Fruit fly (Drosophila melanogaster) whole organism, embryonic: ENCODE results near the gene Osi7.

Experiments
- Adf1 ChIP-seq: fragments of 200-800 bp; sonication (Bioruptor generic); IDR thresholded peaks from 2 replicates; pipeline ENCODE4 v1.3.6; 2022; ENCODE audit warnings: missing biosample characterization, missing genetic modification characterization
- BEAF-32 ChIP-seq: fragments of 200-800 bp; sonication (Bioruptor generic); optimal IDR thresholded peaks from 3 replicates; lab custom pipeline; 2017; ENCODE audit warnings: missing biosample characterization, missing genetic modification characterization, mild to moderate bottlenecking, moderate library complexity, missing genetic modification reagents
- CG10321 ChIP-seq: fragments of 200-800 bp; sonication (Bioruptor generic); IDR thresholded peaks from 2 replicates; pipeline ENCODE4 v1.3.6; 2022; ENCODE audit warnings: missing biosample characterization, missing genetic modification characterization
- CG10959 ChIP-seq: fragments of 200-800 bp; sonication (Bioruptor generic); IDR thresholded peaks from 2 replicates; pipeline ENCODE4 v1.3.6; 2022; ENCODE audit warnings: missing biosample characterization, missing genetic modification characterization
- CG11398 ChIP-seq: fragments of 200-800 bp; sonication (Bioruptor generic); optimal IDR thresholded peaks from 2 replicates; lab custom pipeline; 2016; ENCODE audit warnings: missing biosample characterization, missing genetic modification characterization
- CG13775 ChIP-seq: fragments of 200-800 bp; sonication (Bioruptor generic); optimal IDR thresholded peaks from 3 replicates; lab custom pipeline; 2017; ENCODE audit warnings: missing biosample characterization, mild to moderate bottlenecking, missing genetic modification characterization
- CG17385 ChIP-seq: fragments of 200-800 bp; sonication (Bioruptor generic); optimal IDR thresholded peaks from 3 replicates; lab custom pipeline; 2018; ENCODE audit warnings: missing biosample characterization, mild to moderate bottlenecking, missing genetic modification characterization
- CG3163 ChIP-seq: fragments of 200-800 bp; sonication (Bioruptor generic); optimal IDR thresholded peaks from 3 replicates; lab custom pipeline; 2016; ENCODE audit warnings: missing biosample characterization, missing genetic modification characterization
- Eip74EF ChIP-seq, 2 experiments: fragments of 200-800 bp in 1 of 2; fragments of >200 bp in 1 of 2; sonication (Bioruptor generic) in 1 of 2; optimal IDR thresholded peaks; 2 replicates each; lab custom pipeline; 2017 to 2019; ENCODE audit warnings: missing biosample characterization in 2 of 2, missing genetic modification characterization in 2 of 2, mild to moderate bottlenecking in 1 of 2, moderate library complexity in 1 of 2
- H15 ChIP-seq: fragments of 200-800 bp; sonication (Bioruptor generic); IDR thresholded peaks from 3 replicates; pipeline ENCODE4 v1.3.6; 2022; ENCODE audit warnings: missing biosample characterization, missing genetic modification characterization
- HHEX ChIP-seq: fragments of 200-800 bp; sonication (Bioruptor generic); optimal IDR thresholded peaks from 3 replicates; lab custom pipeline; 2017; ENCODE audit warnings: missing biosample characterization, mild to moderate bottlenecking, missing genetic modification characterization, missing genetic modification reagents
- NfI ChIP-seq: fragments of 200-800 bp; sonication (Bioruptor generic); optimal IDR thresholded peaks from 3 replicates; lab custom pipeline; 2018; ENCODE audit warnings: missing biosample characterization, mild to moderate bottlenecking, missing genetic modification characterization, moderate library complexity
- gsb-n ChIP-seq: fragments of 200-800 bp; sonication (Bioruptor generic); optimal IDR thresholded peaks from 3 replicates; lab custom pipeline; 2018; ENCODE audit warnings: missing biosample characterization, mild to moderate bottlenecking, missing genetic modification characterization
- ssp ChIP-seq: fragments of 200-800 bp; sonication (Bioruptor generic); IDR thresholded peaks from 2 replicates; pipeline ENCODE4 v1.3.6; 2022; ENCODE audit warnings: missing biosample characterization, missing genetic modification characterization

dm6 chr3R:6285100-6285499, 36.3 kb downstream of the Osi7 start, which contains the start of gene CG15597:
- TF ChIP-seq NfI (GFP tag; lab: Kevin White, UChicago): no peak
- no peak for TF ChIP-seq CG17385 (GFP tag; lab: Kevin White, UChicago)
- TF ChIP-seq Eip74EF (GFP tag; optimal IDR thresholded peaks at IDR 0.05; lab: Kevin White, UChicago): no peak
- no peak for TF ChIP-seq CG13775 (GFP tag; lab: Kevin White, UChicago)
- TF ChIP-seq gsb-n: no peak
- no peak for TF ChIP-seq CG11398 (GFP tag; lab: Kevin White, UChicago)
- TF ChIP-seq HHEX: no peak
- TF ChIP-seq BEAF-32 (GFP tag; lab: Kevin White, UChicago): no peak
- TF ChIP-seq CG10959: no peak
- TF ChIP-seq Adf1: no peak
- TF ChIP-seq CG3163: no peak
- TF ChIP-seq ssp (GFP tag; lab: Robert Waterston, UW): no peak
- TF ChIP-seq CG10321: no peak
- no peak for TF ChIP-seq H15 (GFP tag; lab: Robert Waterston, UW)
